Fruit fly (Drosophila melanogaster) S2 (cell line): ENCODE results near the gene CG31917.

Experiments used
- CG8478 ChIP-seq: fragments of >200 bp; optimal IDR thresholded peaks from 2 replicates; lab custom pipeline; 2018
- CTCF ChIP-seq, 2 experiments: fragments of >200 bp; optimal IDR thresholded peaks; 2 replicates each; lab custom pipeline; 2018

DNA sequence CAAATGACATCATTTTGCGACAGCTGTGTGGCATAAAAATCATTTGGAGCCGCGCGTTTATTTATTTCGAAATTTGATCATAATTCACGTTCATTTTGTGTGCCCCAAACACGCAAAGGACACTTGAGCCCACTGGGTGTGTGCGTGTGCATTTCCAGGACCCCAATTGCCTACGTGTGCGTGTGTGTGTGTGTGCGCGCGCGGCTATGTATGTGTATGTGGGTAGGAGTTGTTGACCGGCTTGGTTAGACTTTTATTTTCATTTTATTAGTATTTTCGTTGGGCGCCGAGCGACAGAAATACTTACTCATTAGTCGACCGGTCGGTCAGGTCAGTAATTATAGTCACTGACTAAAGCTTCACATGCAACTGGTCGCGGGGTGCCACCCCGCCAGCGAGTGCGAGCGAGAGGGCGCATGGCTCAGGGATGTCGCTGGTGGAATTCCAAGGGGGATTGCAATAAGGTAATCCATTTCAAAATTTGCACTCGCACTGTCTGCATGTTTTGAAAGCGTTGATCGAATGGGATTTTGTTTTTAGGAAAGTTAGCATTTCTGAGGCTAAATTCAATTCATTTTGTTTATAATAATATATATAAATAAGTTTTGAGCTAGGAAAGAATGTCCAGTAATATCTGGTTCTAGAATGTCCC, 33.0 kb upstream of the CG31917 start:
- TF ChIP-seq CTCF (optimal IDR thresholded peaks at IDR 0.05; lab: Kevin White, UChicago): no peak
- no peak for TF ChIP-seq CG8478 (lab: Kevin White, UChicago)
